Fruit fly (Drosophila melanogaster): ENCODE measurements around the gene CheB38b.

DNA sequence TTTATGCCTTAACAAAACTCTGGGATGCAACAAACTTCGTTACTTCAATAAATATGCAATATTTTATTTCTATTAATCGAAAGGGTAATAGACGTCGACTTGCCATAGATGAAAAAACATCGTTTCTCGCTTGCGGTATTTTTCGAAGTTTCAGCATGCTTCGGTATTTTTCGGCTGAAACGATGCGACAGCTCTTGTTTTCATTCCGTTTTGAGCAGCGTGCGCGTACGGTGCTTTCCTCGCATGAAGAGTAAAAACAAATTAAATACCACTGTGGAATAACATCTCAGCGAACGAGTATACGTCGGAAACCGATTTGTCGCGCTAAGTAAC lies 19.6 kb downstream of the CheB38b start, which contains the start of gene CG9328:
- TF ChIP-seq CG8478 (optimal IDR thresholded peaks at IDR 0.05): no peak
- no peak for TF ChIP-seq CTCF (optimal IDR thresholded peaks at IDR 0.05)
